Fruit fly (Drosophila melanogaster) whole organism, embryonic: ENCODE measurements around the gene CG17764.

Experiments
- ATbp ChIP-seq: fragments of 200-800 bp; sonication (Bioruptor generic); optimal IDR thresholded peaks from 2 replicates; lab custom pipeline; 2017; ENCODE audit warnings: missing biosample characterization, mild to moderate bottlenecking, missing genetic modification characterization, missing genetic modification reagents
- Aef1 ChIP-seq: fragments of 200-800 bp; sonication (Bioruptor generic); IDR thresholded peaks from 3 replicates; pipeline ENCODE4 v1.3.6; 2022; ENCODE audit warnings: missing biosample characterization, missing genetic modification characterization
- CG10321 ChIP-seq: fragments of 200-800 bp; sonication (Bioruptor generic); IDR thresholded peaks from 2 replicates; pipeline ENCODE4 v1.3.6; 2022; ENCODE audit warnings: missing biosample characterization, missing genetic modification characterization
- CG10565 ChIP-seq: fragments of 200-800 bp; sonication (Bioruptor generic); optimal IDR thresholded peaks from 3 replicates; lab custom pipeline; 2016; ENCODE audit warnings: missing biosample characterization, mild to moderate bottlenecking, missing genetic modification characterization
- CG10654 ChIP-seq: fragments of 200-800 bp; sonication (Bioruptor generic); optimal IDR thresholded peaks from 2 replicates; lab custom pipeline; 2016; ENCODE audit warnings: missing biosample characterization, missing genetic modification characterization
- CG10959 ChIP-seq: fragments of 200-800 bp; sonication (Bioruptor generic); IDR thresholded peaks from 2 replicates; pipeline ENCODE4 v1.3.6; 2022; ENCODE audit warnings: missing biosample characterization, missing genetic modification characterization
- CG11093 ChIP-seq: fragments of 200-800 bp; sonication (Bioruptor generic); IDR thresholded peaks from 3 replicates; pipeline ENCODE4 v1.3.6; 2022; ENCODE audit warnings: missing biosample characterization, missing genetic modification characterization
- CG11560 ChIP-seq: fragments of 200-800 bp; sonication (Bioruptor generic); IDR thresholded peaks from 3 replicates; pipeline ENCODE4 v1.3.6; 2022; ENCODE audit warnings: missing biosample characterization, missing genetic modification characterization
- CG11695 ChIP-seq: fragments of 200-800 bp; sonication (Bioruptor generic); IDR thresholded peaks from 3 replicates; pipeline ENCODE4 v1.3.6; 2022; ENCODE audit warnings: missing biosample characterization, missing genetic modification characterization
- CG12219 ChIP-seq: fragments of 200-800 bp; sonication (Bioruptor generic); optimal IDR thresholded peaks from 3 replicates; lab custom pipeline; 2018; ENCODE audit warnings: missing biosample characterization, mild to moderate bottlenecking, missing genetic modification characterization
- CG13123 ChIP-seq: fragments of 200-800 bp; sonication (Bioruptor generic); optimal IDR thresholded peaks from 2 replicates; lab custom pipeline; 2016; ENCODE audit warnings: missing biosample characterization, missing genetic modification characterization
- CG13894 ChIP-seq: fragments of 200-800 bp; sonication (Bioruptor generic); optimal IDR thresholded peaks from 3 replicates; lab custom pipeline; 2018; ENCODE audit warnings: missing biosample characterization, mild to moderate bottlenecking, missing genetic modification characterization, moderate library complexity
- CG14667 ChIP-seq: fragments of 200-800 bp; sonication (Bioruptor generic); IDR thresholded peaks from 2 replicates; pipeline ENCODE4 v1.3.6; 2022; ENCODE audit warnings: missing biosample characterization, missing genetic modification characterization
- CG16815 ChIP-seq: fragments of 200-800 bp; sonication (Bioruptor generic); optimal IDR thresholded peaks from 3 replicates; lab custom pipeline; 2017; ENCODE audit warnings: missing biosample characterization, mild to moderate bottlenecking, missing genetic modification characterization
- CG2202 ChIP-seq: fragments of 200-800 bp; sonication (Bioruptor generic); optimal IDR thresholded peaks from 2 replicates; lab custom pipeline; 2018; ENCODE audit warnings: missing biosample characterization, mild to moderate bottlenecking, missing genetic modification characterization
- CG30020 ChIP-seq: fragments of 200-800 bp; optimal IDR thresholded peaks from 2 replicates; lab custom pipeline; 2019; ENCODE audit warnings: missing biosample characterization, mild to moderate bottlenecking, missing genetic modification characterization, moderate library complexity
- CG32767 ChIP-seq: fragments of 200-800 bp; sonication (Bioruptor generic); IDR thresholded peaks from 2 replicates; pipeline ENCODE4 v1.3.6; 2022; ENCODE audit warnings: missing biosample characterization, missing genetic modification characterization
- CG33213 ChIP-seq: fragments of 200-800 bp; sonication (Bioruptor generic); optimal IDR thresholded peaks from 3 replicates; lab custom pipeline; 2016; ENCODE audit warnings: missing biosample characterization, missing genetic modification characterization
- CG4282 ChIP-seq: fragments of 200-800 bp; sonication (Bioruptor generic); optimal IDR thresholded peaks from 2 replicates; lab custom pipeline; 2016; ENCODE audit warnings: missing biosample characterization, missing genetic modification characterization
- CG4360 ChIP-seq: fragments of 200-800 bp; sonication (Bioruptor generic); IDR thresholded peaks from 2 replicates; pipeline ENCODE4 v1.3.6; 2022; ENCODE audit warnings: missing biosample characterization, missing genetic modification characterization
- CG7786 ChIP-seq: fragments of 200-800 bp; sonication (Bioruptor generic); optimal IDR thresholded peaks from 2 replicates; lab custom pipeline; 2016; ENCODE audit warnings: missing biosample characterization, missing genetic modification characterization
- CG7928 ChIP-seq: fragments of 200-800 bp; sonication (Bioruptor generic); optimal IDR thresholded peaks from 2 replicates; lab custom pipeline; 2017; ENCODE audit warnings: missing biosample characterization, mild to moderate bottlenecking, missing genetic modification characterization
- CG9932 ChIP-seq: fragments of 200-800 bp; sonication (Bioruptor generic); IDR thresholded peaks from 2 replicates; pipeline ENCODE4 v1.3.6; 2022; ENCODE audit warnings: missing biosample characterization, missing genetic modification characterization
- CkIIα-i1 ChIP-seq: fragments of 200-800 bp; sonication (Bioruptor generic); IDR thresholded peaks from 2 replicates; pipeline ENCODE4 v1.3.6; 2022; ENCODE audit warnings: missing biosample characterization, missing genetic modification characterization
- D19B ChIP-seq: fragments of 200-800 bp; sonication (Bioruptor generic); optimal IDR thresholded peaks from 2 replicates; lab custom pipeline; 2017; ENCODE audit warnings: missing biosample characterization, mild to moderate bottlenecking, missing genetic modification characterization
- Dfd ChIP-seq, 2 experiments: fragments of >200 bp; optimal IDR thresholded peaks; 2 replicates each; lab custom pipeline; 2017; ENCODE audit warnings: missing biosample characterization in 2 of 2, missing genetic modification characterization in 2 of 2
- Eip74EF ChIP-seq, 2 experiments: fragments of 200-800 bp in 1 of 2; fragments of >200 bp in 1 of 2; sonication (Bioruptor generic) in 1 of 2; optimal IDR thresholded peaks; 2 replicates each; lab custom pipeline; 2017 to 2019; ENCODE audit warnings: missing biosample characterization in 2 of 2, missing genetic modification characterization in 2 of 2, mild to moderate bottlenecking in 1 of 2, moderate library complexity in 1 of 2
- Fer3 ChIP-seq: fragments of 200-800 bp; sonication (Bioruptor generic); optimal IDR thresholded peaks from 2 replicates; lab custom pipeline; 2018; ENCODE audit warnings: missing biosample characterization, mild to moderate bottlenecking, missing genetic modification characterization, moderate library complexity
- Hey ChIP-seq: fragments of 200-800 bp; sonication (Bioruptor generic); optimal IDR thresholded peaks from 3 replicates; lab custom pipeline; 2018; ENCODE audit warnings: missing biosample characterization, mild to moderate bottlenecking, missing genetic modification characterization
- HmgD ChIP-seq: fragments of 200-800 bp; sonication (Bioruptor generic); optimal IDR thresholded peaks from 3 replicates; lab custom pipeline; 2016; ENCODE audit warnings: missing biosample characterization, missing genetic modification characterization
- MBD-R2 ChIP-seq: fragments of 200-800 bp; sonication (Bioruptor generic); IDR thresholded peaks from 2 replicates; pipeline ENCODE4 v1.3.6; 2022; ENCODE audit warnings: missing biosample characterization, missing genetic modification characterization
- Mrtf ChIP-seq: fragments of 200-800 bp; sonication (Bioruptor generic); IDR thresholded peaks from 3 replicates; pipeline ENCODE4 v1.3.6; 2022; ENCODE audit warnings: missing biosample characterization, missing genetic modification characterization
- NC2β ChIP-seq: fragments of 200-800 bp; sonication (Bioruptor generic); optimal IDR thresholded peaks from 2 replicates; lab custom pipeline; 2016; ENCODE audit warnings: missing biosample characterization, missing genetic modification characterization
- Ravus ChIP-seq: fragments of 200-800 bp; sonication (Bioruptor generic); IDR thresholded peaks from 2 replicates; pipeline ENCODE4 v1.3.6; 2022; ENCODE audit warnings: missing biosample characterization, missing genetic modification characterization
- TFAM ChIP-seq: fragments of 200-800 bp; sonication (Bioruptor generic); optimal IDR thresholded peaks from 2 replicates; lab custom pipeline; 2017; ENCODE audit warnings: missing biosample characterization, missing genetic modification characterization, inconsistent platforms
- ac ChIP-seq: fragments of 200-800 bp; sonication (Bioruptor generic); optimal IDR thresholded peaks from 3 replicates; lab custom pipeline; 2017; ENCODE audit warnings: missing biosample characterization, mild to moderate bottlenecking, missing genetic modification characterization
- bowl ChIP-seq: fragments of 200-800 bp; sonication (Bioruptor generic); IDR thresholded peaks from 2 replicates; pipeline ENCODE4 v1.3.6; 2022; ENCODE audit warnings: missing biosample characterization, missing genetic modification characterization
- chn ChIP-seq: fragments of 200-800 bp; sonication (Bioruptor generic); optimal IDR thresholded peaks from 2 replicates; lab custom pipeline; 2016; ENCODE audit warnings: missing biosample characterization, missing genetic modification characterization
- ci ChIP-seq: fragments of 200-800 bp; sonication (Bioruptor generic); IDR thresholded peaks from 3 replicates; pipeline ENCODE4 v1.3.6; 2022; ENCODE audit warnings: missing biosample characterization, missing genetic modification characterization
- dan ChIP-seq: fragments of 200-800 bp; sonication (Bioruptor generic); IDR thresholded peaks from 2 replicates; pipeline ENCODE4 v1.3.6; 2022; ENCODE audit warnings: missing biosample characterization, missing genetic modification characterization
- dmrt99B ChIP-seq: fragments of 200-800 bp; sonication (Bioruptor generic); optimal IDR thresholded peaks from 2 replicates; lab custom pipeline; 2018; ENCODE audit warnings: missing biosample characterization, mild to moderate bottlenecking, missing genetic modification characterization, moderate library complexity
- fd3F ChIP-seq: fragments of 200-800 bp; sonication (Bioruptor generic); optimal IDR thresholded peaks from 2 replicates; lab custom pipeline; 2018; ENCODE audit warnings: missing biosample characterization, mild to moderate bottlenecking, missing genetic modification characterization, moderate library complexity
- fu2 ChIP-seq: fragments of 200-800 bp; sonication (Bioruptor generic); optimal IDR thresholded peaks from 2 replicates; lab custom pipeline; 2016; ENCODE audit warnings: missing biosample characterization, missing genetic modification characterization
- gsb-n ChIP-seq: fragments of 200-800 bp; sonication (Bioruptor generic); optimal IDR thresholded peaks from 3 replicates; lab custom pipeline; 2018; ENCODE audit warnings: missing biosample characterization, mild to moderate bottlenecking, missing genetic modification characterization
- pfk ChIP-seq: fragments of 200-800 bp; sonication (Bioruptor generic); optimal IDR thresholded peaks from 2 replicates; lab custom pipeline; 2018; ENCODE audit warnings: missing biosample characterization, mild to moderate bottlenecking, missing genetic modification characterization, moderate library complexity
- pros ChIP-seq: fragments of 200-800 bp; sonication (Bioruptor generic); optimal IDR thresholded peaks from 3 replicates; lab custom pipeline; 2019; ENCODE audit warnings: missing biosample characterization, mild to moderate bottlenecking, missing genetic modification characterization, moderate library complexity
- ro ChIP-seq: fragments of 200-800 bp; sonication (Bioruptor generic); IDR thresholded peaks from 2 replicates; pipeline ENCODE4 v1.3.6; 2022; ENCODE audit warnings: missing biosample characterization, missing genetic modification characterization
- sens ChIP-seq: fragments of 200-800 bp; sonication (Bioruptor generic); peaks from one replicate; lab custom pipeline; 2016; ENCODE audit warnings: missing biosample characterization, missing genetic modification characterization
- shn ChIP-seq: fragments of 200-800 bp; sonication (Bioruptor generic); optimal IDR thresholded peaks from 3 replicates; lab custom pipeline; 2016; ENCODE audit warnings: missing biosample characterization, missing genetic modification characterization
- sim ChIP-seq: fragments of 200-800 bp; sonication (Bioruptor generic); IDR thresholded peaks from 2 replicates; pipeline ENCODE4 v1.3.6; 2022; ENCODE audit warnings: missing biosample characterization, missing genetic modification characterization
- sqz ChIP-seq: fragments of 200-800 bp; sonication (Bioruptor generic); optimal IDR thresholded peaks from 3 replicates; lab custom pipeline; 2018; ENCODE audit warnings: missing biosample characterization, mild to moderate bottlenecking, missing genetic modification characterization
- tio ChIP-seq: fragments of 200-800 bp; sonication (Bioruptor generic); optimal IDR thresholded peaks from 2 replicates; lab custom pipeline; 2017; ENCODE audit warnings: missing biosample characterization, missing genetic modification characterization, inconsistent platforms

The CG17764 gene

DNA sequence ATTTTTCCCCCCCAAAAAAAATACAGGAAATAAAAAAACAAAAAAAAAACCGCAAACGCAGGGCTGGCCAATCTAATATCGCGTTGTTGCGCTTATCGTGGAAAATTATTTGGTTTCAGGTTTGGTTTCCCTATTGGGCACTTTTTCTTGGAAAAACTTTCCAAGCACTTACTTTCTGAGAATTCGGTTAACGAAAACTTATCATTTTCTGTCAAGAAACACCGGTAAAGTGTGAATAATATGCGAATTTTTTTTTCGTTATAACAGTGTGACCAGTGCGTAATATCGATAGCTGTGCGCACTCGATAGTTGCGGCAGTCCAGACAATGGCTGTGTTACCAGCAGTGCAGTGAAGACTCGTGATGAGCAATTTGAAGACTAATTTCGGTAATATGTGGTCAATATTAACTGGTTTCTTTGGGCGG is 15.3 kb upstream of the CG17764 start, which contains the start of gene Rnp4F (continued):
- TF ChIP-seq CG7786 (GFP tag; lab: Kevin White, UChicago): peak; percentile 82
- no peak for TF ChIP-seq ac (GFP tag; lab: Kevin White, UChicago)
- TF ChIP-seq Mrtf (GFP tag; lab: Robert Waterston, UW): peak; percentile 57; the same call in 2 of the 3 replicates
- TF ChIP-seq sens (GFP tag; lab: Kevin White, UChicago): peak; percentile 90
- peak; percentile 70 for TF ChIP-seq HmgD (GFP tag; lab: Kevin White, UChicago)
- peak; percentile 87 for TF ChIP-seq CG7928 (GFP tag; lab: Kevin White, UChicago)
- no peak for TF ChIP-seq sim (GFP tag; lab: Robert Waterston, UW)
- no peak for TF ChIP-seq tio (GFP tag; lab: Kevin White, UChicago)
- no peak for TF ChIP-seq CG4360 (GFP tag; lab: Robert Waterston, UW)
- TF ChIP-seq CG12219 (GFP tag; lab: Kevin White, UChicago): no peak
- peak; percentile 87 for TF ChIP-seq CG33213
- TF ChIP-seq NC2β (GFP tag; lab: Kevin White, UChicago): peak; percentile 43
- TF ChIP-seq ci (GFP tag; lab: Robert Waterston, UW): peak; percentile 67; the same call in 2 of the 3 replicates
- no peak for TF ChIP-seq dmrt99B (tag; lab: Kevin White, UChicago)
- no peak for TF ChIP-seq ATbp (GFP tag; lab: Kevin White, UChicago)
- no peak for TF ChIP-seq pfk (GFP tag; lab: Kevin White, UChicago)
- peak; percentile 21 for TF ChIP-seq fd3F (GFP tag; lab: Kevin White, UChicago)
- TF ChIP-seq CG2202 (tag; lab: Kevin White, UChicago): no peak
- TF ChIP-seq CG14667 (GFP tag; lab: Robert Waterston, UW): peak; percentile 57
- TF ChIP-seq pros (GFP tag; lab: Kevin White, UChicago): no peak
- TF ChIP-seq CG32767: no peak; the same call in 1 of the 2 replicates
- TF ChIP-seq dan: no peak
- peak; percentile 87 for TF ChIP-seq CG30020 (tag; lab: Kevin White, UChicago)
- TF ChIP-seq shn (GFP tag; lab: Kevin White, UChicago): peak; percentile 82
- peak; percentile 85 for TF ChIP-seq MBD-R2 (GFP tag; lab: Robert Waterston, UW)
- peak; percentile 30 for TF ChIP-seq Fer3 (tag; lab: Kevin White, UChicago)
- TF ChIP-seq sqz (GFP tag; lab: Kevin White, UChicago): peak; percentile 99
- TF ChIP-seq Dfd (GFP tag; optimal IDR thresholded peaks at IDR 0.05; lab: Kevin White, UChicago): peak in 1 of 2 experiments; percentile 15
- TF ChIP-seq Ravus: no peak
- peak; percentile 67 for TF ChIP-seq Aef1
- TF ChIP-seq TFAM (GFP tag; lab: Kevin White, UChicago): no peak
- no peak for TF ChIP-seq gsb-n (tag; lab: Kevin White, UChicago)
- TF ChIP-seq D19B (GFP tag; lab: Kevin White, UChicago): no peak
- 0 out of 2 replicates have a peak, but pooled peaks have one; percentile 11 for TF ChIP-seq CG10321
- no peak for TF ChIP-seq ro
- peak; percentile 65; the same call in 2 of the 3 replicates for TF ChIP-seq CG11560 (tag; lab: Robert Waterston, UW)
- TF ChIP-seq CG11695 (GFP tag; lab: Robert Waterston, UW): no peak
- no peak for TF ChIP-seq CG4282 (GFP tag; lab: Kevin White, UChicago)
- TF ChIP-seq CkIIα-i1 (GFP tag; lab: Robert Waterston, UW): no peak
- TF ChIP-seq fu2 (GFP tag; lab: Kevin White, UChicago): peak; percentile 79
- no peak for TF ChIP-seq Hey (tag; lab: Kevin White, UChicago)
- peak; percentile 27 for TF ChIP-seq CG13894
- TF ChIP-seq chn (GFP tag; lab: Kevin White, UChicago): peak; percentile 61
- peak; percentile 25; the same call in 1 of the 2 replicates for TF ChIP-seq CG10959 (GFP tag; lab: Robert Waterston, UW)
- TF ChIP-seq CG11093 (GFP tag; lab: Robert Waterston, UW): peak; percentile 37; the same call in 1 of the 3 replicates
- TF ChIP-seq Eip74EF (GFP tag; optimal IDR thresholded peaks at IDR 0.05; lab: Kevin White, UChicago): no peak
- peak; percentile 16 for TF ChIP-seq CG13123
- TF ChIP-seq CG9932 (GFP tag; lab: Robert Waterston, UW): peak; percentile 90
- TF ChIP-seq CG10565 (GFP tag; lab: Kevin White, UChicago): no peak
- peak; percentile 48 for TF ChIP-seq CG16815
- TF ChIP-seq bowl (GFP tag; lab: Robert Waterston, UW): 0 out of 2 replicates have a peak, but pooled peaks have one; percentile 24
- peak; percentile 51 for TF ChIP-seq CG10654 (GFP tag; lab: Kevin White, UChicago)
